Fruit fly (Drosophila melanogaster) whole organism, embryonic: Measurements from ENCODE around the gene Secp43.

Source experiments
- Aef1 ChIP-seq: fragments of 200-800 bp; sonication (Bioruptor generic); IDR thresholded peaks from 3 replicates; pipeline ENCODE4 v1.3.6; 2022; ENCODE audit warnings: missing biosample characterization, missing genetic modification characterization
- Atf3 ChIP-seq: fragments of 200-800 bp; sonication (Bioruptor generic); optimal IDR thresholded peaks from 3 replicates; lab custom pipeline; 2016; ENCODE audit warnings: missing biosample characterization, missing genetic modification characterization
- CG11695 ChIP-seq: fragments of 200-800 bp; sonication (Bioruptor generic); IDR thresholded peaks from 3 replicates; pipeline ENCODE4 v1.3.6; 2022; ENCODE audit warnings: missing biosample characterization, missing genetic modification characterization
- CG13296 ChIP-seq: fragments of 200-800 bp; sonication (Bioruptor generic); optimal IDR thresholded peaks from 3 replicates; lab custom pipeline; 2018; ENCODE audit warnings: missing biosample characterization, mild to moderate bottlenecking, missing genetic modification characterization
- CG14710 ChIP-seq: fragments of 200-800 bp; sonication (Bioruptor generic); optimal IDR thresholded peaks from 3 replicates; lab custom pipeline; 2019; ENCODE audit warnings: missing biosample characterization, mild to moderate bottlenecking, missing genetic modification characterization, moderate library complexity
- CG14860 ChIP-seq: fragments of 200-800 bp; sonication (Bioruptor generic); IDR thresholded peaks from 3 replicates; pipeline ENCODE4 v1.3.6; 2022; ENCODE audit warnings: missing biosample characterization, missing genetic modification characterization; ENCODE audit not compliant: partially characterized antibody
- CG15479 ChIP-seq: fragments of 200-800 bp; sonication (Bioruptor generic); optimal IDR thresholded peaks from 3 replicates; lab custom pipeline; 2019; ENCODE audit warnings: missing biosample characterization, mild to moderate bottlenecking, missing genetic modification characterization, moderate library complexity
- CG17802 ChIP-seq: fragments of 200-800 bp; sonication (Bioruptor generic); optimal IDR thresholded peaks from 2 replicates; lab custom pipeline; 2018; ENCODE audit warnings: missing biosample characterization, mild to moderate bottlenecking, missing genetic modification characterization, moderate library complexity
- CG18262 ChIP-seq: fragments of 200-800 bp; optimal IDR thresholded peaks from 3 replicates; lab custom pipeline; 2019; ENCODE audit warnings: missing biosample characterization, mild to moderate bottlenecking, missing genetic modification characterization, moderate library complexity
- CG32772 ChIP-seq: fragments of 200-800 bp; sonication (Bioruptor generic); IDR thresholded peaks from 2 replicates; pipeline ENCODE4 v1.3.6; 2022; ENCODE audit warnings: missing biosample characterization, missing genetic modification characterization
- CG3281 ChIP-seq: fragments of 200-800 bp; sonication (Bioruptor generic); optimal IDR thresholded peaks from 3 replicates; lab custom pipeline; 2017; ENCODE audit warnings: missing biosample characterization, mild to moderate bottlenecking, missing genetic modification characterization
- CG34224 ChIP-seq: fragments of 200-800 bp; sonication (Bioruptor generic); IDR thresholded peaks from 3 replicates; pipeline ENCODE4 v1.3.6; 2022; ENCODE audit warnings: missing biosample characterization, missing genetic modification characterization; ENCODE audit not compliant: partially characterized antibody
- CG34376 ChIP-seq: fragments of 200-800 bp; sonication (Bioruptor generic); optimal IDR thresholded peaks from 2 replicates; lab custom pipeline; 2018; ENCODE audit warnings: missing biosample characterization, mild to moderate bottlenecking, missing genetic modification characterization
- CG4424 ChIP-seq: fragments of 200-800 bp; sonication (Bioruptor generic); optimal IDR thresholded peaks from 3 replicates; lab custom pipeline; 2016; ENCODE audit warnings: missing biosample characterization, missing genetic modification characterization
- CG4617 ChIP-seq: fragments of 200-800 bp; sonication (Bioruptor generic); optimal IDR thresholded peaks from 3 replicates; lab custom pipeline; 2016; ENCODE audit warnings: missing biosample characterization, missing genetic modification characterization, borderline replicate concordance
- CG6654 ChIP-seq: fragments of 200-800 bp; sonication (Bioruptor generic); optimal IDR thresholded peaks from 2 replicates; lab custom pipeline; 2017; ENCODE audit warnings: missing biosample characterization, mild to moderate bottlenecking, missing genetic modification characterization
- CG8359 ChIP-seq: fragments of 200-800 bp; sonication (Bioruptor generic); optimal IDR thresholded peaks from 2 replicates; lab custom pipeline; 2017; ENCODE audit warnings: missing biosample characterization, mild to moderate bottlenecking, missing genetic modification characterization, borderline replicate concordance
- CG8944 ChIP-seq: fragments of 200-800 bp; sonication (Bioruptor generic); optimal IDR thresholded peaks from 3 replicates; lab custom pipeline; 2016; ENCODE audit warnings: missing biosample characterization, missing genetic modification characterization
- CoRest ChIP-seq: fragments of 200-800 bp; sonication (Bioruptor generic); optimal IDR thresholded peaks from 3 replicates; lab custom pipeline; 2018; ENCODE audit warnings: missing biosample characterization, mild to moderate bottlenecking, missing genetic modification characterization, moderate library complexity
- CrebB ChIP-seq: fragments of 200-800 bp; sonication (Bioruptor generic); optimal IDR thresholded peaks from 3 replicates; lab custom pipeline; 2018; ENCODE audit warnings: missing biosample characterization, mild to moderate bottlenecking, missing genetic modification characterization
- Dip2 ChIP-seq: fragments of 200-800 bp; sonication (Bioruptor generic); IDR thresholded peaks from 2 replicates; pipeline ENCODE4 v1.3.6; 2022; ENCODE audit warnings: missing biosample characterization, missing genetic modification characterization
- Dll ChIP-seq: fragments of 200-800 bp; sonication (Bioruptor generic); IDR thresholded peaks from 4 replicates; pipeline ENCODE4 v1.3.6; 2022; ENCODE audit warnings: missing biosample characterization, missing genetic modification characterization; ENCODE audit not compliant: partially characterized antibody
- Dp ChIP-seq: fragments of 200-800 bp; sonication (Bioruptor generic); optimal IDR thresholded peaks from 2 replicates; lab custom pipeline; 2018; ENCODE audit warnings: missing biosample characterization, mild to moderate bottlenecking, missing genetic modification characterization, moderate library complexity
- Fer1 ChIP-seq: fragments of 200-800 bp; sonication (Bioruptor generic); optimal IDR thresholded peaks from 2 replicates; lab custom pipeline; 2017; ENCODE audit warnings: missing biosample characterization, mild to moderate bottlenecking, missing genetic modification characterization
- HLHmδ ChIP-seq: fragments of 200-800 bp; sonication (Bioruptor generic); optimal IDR thresholded peaks from 2 replicates; lab custom pipeline; 2018; ENCODE audit warnings: missing biosample characterization, mild to moderate bottlenecking, missing genetic modification characterization, moderate library complexity
- Hey ChIP-seq: fragments of 200-800 bp; sonication (Bioruptor generic); optimal IDR thresholded peaks from 3 replicates; lab custom pipeline; 2018; ENCODE audit warnings: missing biosample characterization, mild to moderate bottlenecking, missing genetic modification characterization
- Jarid2 ChIP-seq: fragments of 200-800 bp; sonication (Bioruptor generic); optimal IDR thresholded peaks from 3 replicates; lab custom pipeline; 2017; ENCODE audit warnings: mild to moderate bottlenecking, missing biosample characterization, missing genetic modification reagents, missing genetic modification characterization
- Med ChIP-seq: fragments of 200-800 bp; sonication (Bioruptor generic); peaks from one replicate; lab custom pipeline; 2016; ENCODE audit warnings: missing biosample characterization, missing genetic modification characterization, mild to moderate bottlenecking, inconsistent platforms, moderate library complexity
- Mrtf ChIP-seq: fragments of 200-800 bp; sonication (Bioruptor generic); IDR thresholded peaks from 3 replicates; pipeline ENCODE4 v1.3.6; 2022; ENCODE audit warnings: missing biosample characterization, missing genetic modification characterization
- NC2α ChIP-seq: fragments of 200-800 bp; sonication (Bioruptor generic); optimal IDR thresholded peaks from 2 replicates; lab custom pipeline; 2016; ENCODE audit warnings: missing biosample characterization, missing genetic modification characterization
- Poxn ChIP-seq: fragments of 200-800 bp; sonication (Bioruptor generic); IDR thresholded peaks from 2 replicates; pipeline ENCODE4 v1.3.6; 2022; ENCODE audit warnings: missing biosample characterization, missing genetic modification characterization
- Rx ChIP-seq: fragments of 200-800 bp; sonication (Bioruptor generic); IDR thresholded peaks from 2 replicates; pipeline ENCODE4 v1.3.6; 2022; ENCODE audit warnings: missing biosample characterization, missing genetic modification characterization
- Scr ChIP-seq: fragments of 200-800 bp; sonication (Bioruptor generic); IDR thresholded peaks from 2 replicates; pipeline ENCODE4 v1.3.6; 2022; ENCODE audit warnings: missing biosample characterization, missing genetic modification characterization; ENCODE audit not compliant: partially characterized antibody
- TFAM ChIP-seq: fragments of 200-800 bp; sonication (Bioruptor generic); optimal IDR thresholded peaks from 2 replicates; lab custom pipeline; 2017; ENCODE audit warnings: missing biosample characterization, missing genetic modification characterization, inconsistent platforms
- Taf1 ChIP-seq: fragments of 200-800 bp; sonication (Bioruptor generic); IDR thresholded peaks from 2 replicates; pipeline ENCODE4 v1.3.6; 2022; ENCODE audit warnings: missing biosample characterization, missing genetic modification characterization
- abd-A ChIP-seq: fragments of 200-800 bp; sonication (Bioruptor generic); optimal IDR thresholded peaks from 3 replicates; lab custom pipeline; 2019; ENCODE audit warnings: missing biosample characterization, mild to moderate bottlenecking, missing genetic modification characterization, moderate library complexity
- cwo ChIP-seq: fragments of 200-800 bp; sonication (Bioruptor generic); optimal IDR thresholded peaks from 3 replicates; lab custom pipeline; 2017; ENCODE audit warnings: missing biosample characterization, missing genetic modification characterization, mild to moderate bottlenecking, moderate library complexity, missing genetic modification reagents
- dati ChIP-seq: fragments of 200-800 bp; sonication (Bioruptor generic); IDR thresholded peaks from 2 replicates; pipeline ENCODE4 v1.3.6; 2022; ENCODE audit warnings: missing biosample characterization, missing genetic modification characterization
- ewg ChIP-seq: fragments of 200-800 bp; sonication (Bioruptor generic); optimal IDR thresholded peaks from 3 replicates; lab custom pipeline; 2017; ENCODE audit warnings: mild to moderate bottlenecking, missing biosample characterization, missing genetic modification reagents, missing genetic modification characterization
- fu2 ChIP-seq: fragments of 200-800 bp; sonication (Bioruptor generic); optimal IDR thresholded peaks from 2 replicates; lab custom pipeline; 2016; ENCODE audit warnings: missing biosample characterization, missing genetic modification characterization
- gce ChIP-seq: fragments of 200-800 bp; sonication (Bioruptor generic); IDR thresholded peaks from 3 replicates; pipeline ENCODE4 v1.3.6; 2022; ENCODE audit warnings: missing biosample characterization, missing genetic modification characterization
- gro ChIP-seq: fragments of 200-800 bp; sonication (Bioruptor generic); optimal IDR thresholded peaks from 2 replicates; lab custom pipeline; 2016; ENCODE audit warnings: missing biosample characterization, missing genetic modification characterization
- nerfin-2 ChIP-seq: fragments of 200-800 bp; sonication (Bioruptor generic); IDR thresholded peaks from 2 replicates; pipeline ENCODE4 v1.3.6; 2022; ENCODE audit warnings: missing biosample characterization, missing genetic modification characterization; ENCODE audit not compliant: partially characterized antibody
- sim ChIP-seq: fragments of 200-800 bp; sonication (Bioruptor generic); IDR thresholded peaks from 2 replicates; pipeline ENCODE4 v1.3.6; 2022; ENCODE audit warnings: missing biosample characterization, missing genetic modification characterization
- sqz ChIP-seq: fragments of 200-800 bp; sonication (Bioruptor generic); optimal IDR thresholded peaks from 3 replicates; lab custom pipeline; 2018; ENCODE audit warnings: missing biosample characterization, mild to moderate bottlenecking, missing genetic modification characterization
- tio ChIP-seq: fragments of 200-800 bp; sonication (Bioruptor generic); optimal IDR thresholded peaks from 2 replicates; lab custom pipeline; 2017; ENCODE audit warnings: missing biosample characterization, missing genetic modification characterization, inconsistent platforms
- tna ChIP-seq: fragments of 200-800 bp; sonication (Bioruptor generic); IDR thresholded peaks from 2 replicates; pipeline ENCODE4 v1.3.6; 2022; ENCODE audit warnings: missing biosample characterization, missing genetic modification characterization; ENCODE audit not compliant: partially characterized antibody
- ttk ChIP-seq: fragments of 200-800 bp; sonication (Bioruptor generic); IDR thresholded peaks from 2 replicates; pipeline ENCODE4 v2.1.2; 2022; ENCODE audit warnings: missing biosample characterization, missing genetic modification characterization
- wor ChIP-seq: fragments of 200-800 bp; sonication (Bioruptor generic); IDR thresholded peaks from 2 replicates; pipeline ENCODE4 v1.3.6; 2022; ENCODE audit warnings: missing biosample characterization, missing genetic modification characterization
- z ChIP-seq: fragments of 200-800 bp; sonication (Bioruptor generic); IDR thresholded peaks from 3 replicates; pipeline ENCODE4 v1.3.6; 2022; ENCODE audit warnings: missing biosample characterization, missing genetic modification characterization
- zen2 ChIP-seq: fragments of 200-800 bp; sonication (Bioruptor generic); IDR thresholded peaks from 3 replicates; pipeline ENCODE4 v1.3.6; 2022; ENCODE audit warnings: missing biosample characterization, missing genetic modification characterization; ENCODE audit not compliant: partially characterized antibody

Gene Secp43

DNA sequence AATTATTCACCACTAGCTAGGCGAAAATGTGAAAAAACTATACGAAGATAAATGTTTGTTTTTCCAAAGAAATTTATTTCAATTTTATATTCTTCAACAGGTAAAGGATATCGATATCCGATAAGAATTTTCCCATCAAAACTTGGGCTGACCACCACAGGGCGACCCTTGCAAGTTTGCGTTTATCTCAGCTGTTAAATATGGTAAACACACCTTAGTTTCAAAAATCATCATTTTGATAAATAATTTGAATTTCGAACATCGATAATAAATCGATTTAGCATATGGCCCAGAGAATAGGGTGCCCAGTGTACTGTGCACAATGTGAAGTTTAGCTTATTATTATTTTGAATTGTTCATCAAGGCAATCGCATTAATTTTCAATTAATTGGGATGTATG lies 9.1 kb upstream of the Secp43 start, which contains the start of the genes CG15443 and Paris (continued):
- TF ChIP-seq NC2α (GFP tag; lab: Kevin White, UChicago) (no peak), CG34224 (GFP tag; lab: Robert Waterston, UW) (peak; percentile 75), CG18262 (tag; lab: Kevin White, UChicago) (peak; percentile 7), CrebB (tag; lab: Kevin White, UChicago) (no peak), Dip2 (no peak), CG17802 (tag; lab: Kevin White, UChicago) (no peak), Atf3 (no peak), CG11695 (GFP tag; lab: Robert Waterston, UW) (no peak), CG15479 (GFP tag; lab: Kevin White, UChicago) (no peak), Med (peak; percentile 81), wor (GFP tag; lab: Robert Waterston, UW) (no peak), CG8359 (GFP tag; lab: Kevin White, UChicago) (no peak), CG13296 (GFP tag; lab: Kevin White, UChicago) (peak; percentile 60), CG8944 (no peak), dati (GFP tag; lab: Robert Waterston, UW) (no peak), HLHmδ (no peak), nerfin-2 (peak; percentile 90), CG34376 (GFP tag; lab: Kevin White, UChicago) (peak; percentile 49), Dll (GFP tag; lab: Robert Waterston, UW) (peak; percentile 45; the same call in 2 of the 4 replicates), Dp (GFP tag; lab: Kevin White, UChicago) (peak; percentile 77), Fer1 (GFP tag; lab: Kevin White, UChicago) (no peak), ewg (GFP tag; lab: Kevin White, UChicago) (no peak), CG6654 (GFP tag; lab: Kevin White, UChicago) (no peak), abd-A (tag; lab: Kevin White, UChicago) (no peak), CG14860 (peak; percentile 95), CG4424 (GFP tag; lab: Kevin White, UChicago) (no peak), Taf1 (no peak), CG4617 (GFP tag; lab: Kevin White, UChicago) (no peak), CG32772 (GFP tag; lab: Robert Waterston, UW) (no peak), gce (no peak), cwo (GFP tag; lab: Kevin White, UChicago) (no peak), Hey (tag; lab: Kevin White, UChicago) (no peak), Jarid2 (GFP tag; lab: Kevin White, UChicago) (no peak), tio (GFP tag; lab: Kevin White, UChicago) (no peak), CG14710 (tag; lab: Kevin White, UChicago) (peak; percentile 60), Aef1 (GFP tag; lab: Robert Waterston, UW) (no peak), fu2 (GFP tag; lab: Kevin White, UChicago) (no peak), sqz (GFP tag; lab: Kevin White, UChicago) (no peak), CoRest (tag; lab: Kevin White, UChicago) (peak; percentile 39), Scr (GFP tag; lab: Robert Waterston, UW) (peak; percentile 73), CG3281 (peak; percentile 10), tna (peak; percentile 100), ttk (GFP tag; lab: Robert Waterston, UW) (no peak), Poxn (GFP tag; lab: Robert Waterston, UW) (no peak), TFAM (GFP tag; lab: Kevin White, UChicago) (no peak), gro (no peak), z (GFP tag; lab: Robert Waterston, UW) (no peak), sim (GFP tag; lab: Robert Waterston, UW) (no peak), Mrtf (no peak), Rx (GFP tag; lab: Robert Waterston, UW) (no peak), zen2 (GFP tag; lab: Robert Waterston, UW) (peak; percentile 75; the same call in 2 of the 3 replicates)
